Worm (Caenorhabditis elegans): Measurements from ENCODE around the gene ins-34.

DNA sequence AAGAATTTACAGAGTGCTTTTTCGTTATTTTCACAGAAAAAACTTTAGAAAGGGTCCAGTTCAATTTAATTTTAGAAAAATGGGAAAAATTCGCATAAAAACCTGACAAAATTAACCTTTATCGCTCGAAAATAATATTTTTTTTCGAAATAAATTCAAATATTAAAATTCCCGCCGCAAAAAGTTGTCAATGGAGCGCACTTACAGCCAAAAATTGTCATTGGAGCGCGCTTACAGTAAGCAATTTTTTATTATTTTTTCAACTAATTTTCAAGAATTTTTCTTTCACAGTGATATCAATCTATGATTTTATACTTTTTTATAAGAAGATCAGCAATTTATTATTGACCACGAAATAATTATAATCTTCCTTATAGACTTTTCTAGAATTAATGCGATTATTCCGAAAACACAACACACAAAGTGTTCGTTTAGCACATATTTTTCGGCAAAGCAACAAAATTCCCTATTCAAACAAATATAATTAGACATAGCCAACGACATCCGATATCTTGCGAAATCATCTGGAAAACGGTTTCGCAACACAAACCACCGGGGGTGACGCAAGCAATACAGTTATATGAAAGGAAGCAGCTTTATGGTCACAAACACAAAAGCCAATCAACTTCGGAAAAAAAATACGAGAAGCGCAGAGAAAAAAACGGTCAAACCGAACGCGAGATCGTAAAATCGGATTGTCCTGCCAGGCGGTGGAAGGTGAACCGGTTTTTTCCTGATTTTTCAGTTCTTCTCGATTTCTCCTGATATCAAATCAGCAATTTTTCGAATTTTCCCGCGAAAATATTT is 36.0 kb upstream of the ins-34 start:
- TF ChIP-seq F10B5.3 (tag; optimal IDR thresholded peaks at IDR 0.05): no peak
- no peak for TF ChIP-seq nhr-11 (tag; optimal IDR thresholded peaks at IDR 0.05)
- TF ChIP-seq nhr-76 (tag; optimal IDR thresholded peaks at IDR 0.05): no peak
